Worm (Caenorhabditis elegans): ENCODE data around the gene Y49A3A.3.
A peak's percentile ranks its signal among the peaks of the same experiment; 100 is the strongest.

Y49A3A.3 gene

ce11 chrV:14355738-14356368 lies 1.6 kb downstream of the Y49A3A.3 start, which contains the start of gene cyn-1 (continued):
- peak; percentile 51 for TF ChIP-seq madf-10 (tag; optimal IDR thresholded peaks at IDR 0.05)
- no peak for TF ChIP-seq egl-18 (GFP tag; IDR thresholded peaks at IDR 0.05)
- no peak for TF ChIP-seq nhr-120 (GFP tag; IDR thresholded peaks at IDR 0.05)
- peak; percentile 34; the same call in 1 of the 2 replicates for TF ChIP-seq madf-8 (GFP tag; conservative IDR thresholded peaks at IDR 0.05)
- TF ChIP-seq C17E4.6 (GFP tag; IDR thresholded peaks at IDR 0.05), result no peak
- TF ChIP-seq Y67H2A.10 (GFP tag; conservative IDR thresholded peaks at IDR 0.05), result no peak
- no peak for TF ChIP-seq ztf-25 (GFP tag; IDR thresholded peaks at IDR 0.05)
- peak; percentile 81 for TF ChIP-seq lin-40 (tag; optimal IDR thresholded peaks at IDR 0.05)
- no peak for TF ChIP-seq lag-1 (GFP tag; IDR thresholded peaks at IDR 0.05)
- peak; percentile 65 for TF ChIP-seq lsl-1 (GFP tag; optimal IDR thresholded peaks at IDR 0.05)
- no peak for TF ChIP-seq bed-2 (GFP tag; IDR thresholded peaks at IDR 0.05)
- peak; percentile 69; the same call in 1 of the 2 replicates for TF ChIP-seq Y56A3A.18 (GFP tag; IDR thresholded peaks at IDR 0.05)
- TF ChIP-seq pha-4 (tag; optimal IDR thresholded peaks at IDR 0.05), result no peak
- TF ChIP-seq somi-1 (GFP tag; optimal IDR thresholded peaks at IDR 0.05), result no peak
- peak; percentile 79 for TF ChIP-seq snpc-1.3 (tag; optimal IDR thresholded peaks at IDR 0.05; ENCODE audit: insufficient read depth)
- no peak for TF ChIP-seq T07F8.4 (tag; optimal IDR thresholded peaks at IDR 0.05)
- TF ChIP-seq nfya-2 (GFP tag; IDR thresholded peaks at IDR 0.05), result no peak
- peak; percentile 42 for TF ChIP-seq ztf-26 (tag; optimal IDR thresholded peaks at IDR 0.05)
- TF ChIP-seq athp-1 (tag; optimal IDR thresholded peaks at IDR 0.05), result no peak
- peak; percentile 19 for TF ChIP-seq unc-130 (GFP tag; optimal IDR thresholded peaks at IDR 0.05)
- TF ChIP-seq sdz-38 (tag; optimal IDR thresholded peaks at IDR 0.05), result no peak
- peak; percentile 53 for TF ChIP-seq rcor-1 (GFP tag; IDR thresholded peaks at IDR 0.05)
- TF ChIP-seq lin-26 (GFP tag; IDR thresholded peaks at IDR 0.05), result no peak; the same call in 1 of the 2 replicates
- no peak for TF ChIP-seq die-1 (tag; optimal IDR thresholded peaks at IDR 0.05)
- no peak for TF ChIP-seq Y53F4B.3 (GFP tag; IDR thresholded peaks at IDR 0.05)
- TF ChIP-seq ztf-3 (GFP tag; optimal IDR thresholded peaks at IDR 0.05), result no peak
- peak; percentile 59 for TF ChIP-seq him-1 (tag; optimal IDR thresholded peaks at IDR 0.05)
- TF ChIP-seq efl-1 (GFP tag; optimal IDR thresholded peaks at IDR 0.05), result peak; percentile 81
- 0 out of 2 replicates have a peak, but pooled peaks have one; percentile 9 for TF ChIP-seq hsf-1 (GFP tag; IDR thresholded peaks at IDR 0.05)
- no peak for TF ChIP-seq sea-2 (GFP tag; IDR thresholded peaks at IDR 0.05)
- peak; percentile 15 for TF ChIP-seq F22D6.2 (tag; optimal IDR thresholded peaks at IDR 0.05)
- peak; percentile 82 for TF ChIP-seq mcd-1 (GFP tag; IDR thresholded peaks at IDR 0.05)
- TF ChIP-seq let-526 (GFP tag; IDR thresholded peaks at IDR 0.05), result no peak
- TF ChIP-seq chd-7 (tag; optimal IDR thresholded peaks at IDR 0.05), result no peak
- no peak for TF ChIP-seq ceh-40 (GFP tag; IDR thresholded peaks at IDR 0.05)
- no peak for TF ChIP-seq F57C9.4 (tag; optimal IDR thresholded peaks at IDR 0.05)
- TF ChIP-seq F55B11.4 (tag; optimal IDR thresholded peaks at IDR 0.05; ENCODE audit: borderline replicate concordance, insufficient read depth), result no peak
- peak; percentile 12 for TF ChIP-seq B0035.1 (tag; optimal IDR thresholded peaks at IDR 0.05)
- TF ChIP-seq pbrm-1 (GFP tag; IDR thresholded peaks at IDR 0.05), result peak; percentile 25; the same call in 1 of the 2 replicates
- no peak for TF ChIP-seq cebp-2 (GFP tag; IDR thresholded peaks at IDR 0.05)
- no peak for TF ChIP-seq ceh-79 (tag; optimal IDR thresholded peaks at IDR 0.05)
- TF ChIP-seq akir-1 (GFP tag; optimal IDR thresholded peaks at IDR 0.05), result no peak
- no peak for TF ChIP-seq K12H6.12 (tag; optimal IDR thresholded peaks at IDR 0.05)
- no peak for TF ChIP-seq dpff-1 (tag; optimal IDR thresholded peaks at IDR 0.05)
- no peak for TF ChIP-seq nfya-1 (tag; optimal IDR thresholded peaks at IDR 0.05; ENCODE audit: borderline replicate concordance, insufficient read depth)
- TF ChIP-seq F33H1.4 (GFP tag; IDR thresholded peaks at IDR 0.05), result 0 out of 2 replicates have a peak, but pooled peaks have one; percentile 52
- TF ChIP-seq Y53G8AR.9 (GFP tag; conservative IDR thresholded peaks at IDR 0.05), result peak; percentile 91
- peak; percentile 53 for TF ChIP-seq hmg-1.2 (GFP tag; IDR thresholded peaks at IDR 0.05)

Data from whole organism, young adult.